Worm (Caenorhabditis elegans): ENCODE data around the gene F56F11.4.

DNA sequence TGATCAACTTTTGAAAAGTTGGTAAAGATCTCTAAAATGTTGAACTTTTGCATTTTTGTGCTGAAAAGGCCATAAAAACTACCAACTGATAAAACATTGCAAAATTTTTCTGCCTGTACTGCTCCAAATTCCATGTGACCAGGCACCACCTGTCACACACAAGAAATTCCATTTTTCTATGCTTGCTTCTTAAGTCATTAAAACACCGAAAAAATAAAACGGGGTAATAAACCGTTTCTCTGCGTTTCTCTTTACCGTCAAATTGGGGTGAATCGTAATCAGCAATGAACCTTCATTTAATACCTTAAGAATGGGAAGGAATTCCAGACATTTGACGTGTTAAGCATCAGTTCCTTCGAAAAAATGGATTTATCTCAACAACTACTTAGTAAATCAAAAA lies 14.2 kb downstream of the F56F11.4 start:
- TF ChIP-seq ama-1 (optimal IDR thresholded peaks at IDR 0.05), result no peak
- TF ChIP-seq flt-1 (GFP tag; IDR thresholded peaks at IDR 0.05), result no peak
- TF ChIP-seq ceh-36 (tag; optimal IDR thresholded peaks at IDR 0.05), result no peak
- no peak for TF ChIP-seq sea-1 (GFP tag; conservative IDR thresholded peaks at IDR 0.05)
- no peak for TF ChIP-seq B0310.2 (tag; optimal IDR thresholded peaks at IDR 0.05)
- TF ChIP-seq scrt-1 (GFP tag; IDR thresholded peaks at IDR 0.05), result no peak
- no peak for TF ChIP-seq tbx-11 (GFP tag; IDR thresholded peaks at IDR 0.05)
- TF ChIP-seq aly-1 (tag; optimal IDR thresholded peaks at IDR 0.05), result no peak
- no peak for TF ChIP-seq ets-7 (tag; optimal IDR thresholded peaks at IDR 0.05)
- no peak for TF ChIP-seq hmbx-1 (tag; optimal IDR thresholded peaks at IDR 0.05)

Data from whole organism, early embryonic.